Fruit fly (Drosophila melanogaster) whole organism, embryonic: Measurements from ENCODE around the gene Elp5.

Experiments
- BEAF-32 ChIP-seq: fragments of 200-800 bp; sonication (Bioruptor generic); optimal IDR thresholded peaks from 3 replicates; lab custom pipeline; 2017; ENCODE audit warnings: missing biosample characterization, missing genetic modification characterization, mild to moderate bottlenecking, moderate library complexity, missing genetic modification reagents
- CG10147 ChIP-seq: fragments of 200-800 bp; sonication (Bioruptor generic); optimal IDR thresholded peaks from 2 replicates; lab custom pipeline; 2019; ENCODE audit warnings: missing biosample characterization, mild to moderate bottlenecking, missing genetic modification characterization, moderate library complexity
- CG1024 ChIP-seq: fragments of 200-800 bp; sonication (Bioruptor generic); IDR thresholded peaks from 2 replicates; pipeline ENCODE4 v1.3.6; 2022; ENCODE audit warnings: missing biosample characterization, missing genetic modification characterization
- CG10366 ChIP-seq: fragments of 200-800 bp; sonication (Bioruptor generic); IDR thresholded peaks from 2 replicates; pipeline ENCODE4 v1.3.6; 2022; ENCODE audit warnings: missing biosample characterization, missing genetic modification characterization
- CG10654 ChIP-seq: fragments of 200-800 bp; sonication (Bioruptor generic); optimal IDR thresholded peaks from 2 replicates; lab custom pipeline; 2016; ENCODE audit warnings: missing biosample characterization, missing genetic modification characterization
- CG11560 ChIP-seq: fragments of 200-800 bp; sonication (Bioruptor generic); IDR thresholded peaks from 3 replicates; pipeline ENCODE4 v1.3.6; 2022; ENCODE audit warnings: missing biosample characterization, missing genetic modification characterization
- CG12659 ChIP-seq: fragments of 200-800 bp; sonication (Bioruptor generic); optimal IDR thresholded peaks from 3 replicates; lab custom pipeline; 2017; ENCODE audit warnings: mild to moderate bottlenecking, missing biosample characterization, missing genetic modification reagents, missing genetic modification characterization
- CG13775 ChIP-seq: fragments of 200-800 bp; sonication (Bioruptor generic); optimal IDR thresholded peaks from 3 replicates; lab custom pipeline; 2017; ENCODE audit warnings: missing biosample characterization, mild to moderate bottlenecking, missing genetic modification characterization
- CG14710 ChIP-seq: fragments of 200-800 bp; sonication (Bioruptor generic); optimal IDR thresholded peaks from 3 replicates; lab custom pipeline; 2019; ENCODE audit warnings: missing biosample characterization, mild to moderate bottlenecking, missing genetic modification characterization, moderate library complexity
- CG16779 ChIP-seq: fragments of 200-800 bp; sonication (Bioruptor generic); IDR thresholded peaks from 2 replicates; pipeline ENCODE4 v1.3.6; 2022; ENCODE audit warnings: missing biosample characterization, missing genetic modification characterization
- CG17802 ChIP-seq: fragments of 200-800 bp; sonication (Bioruptor generic); optimal IDR thresholded peaks from 2 replicates; lab custom pipeline; 2018; ENCODE audit warnings: missing biosample characterization, mild to moderate bottlenecking, missing genetic modification characterization, moderate library complexity
- CG1792 ChIP-seq: fragments of 200-800 bp; sonication (Bioruptor generic); optimal IDR thresholded peaks from 2 replicates; lab custom pipeline; 2016; ENCODE audit warnings: missing biosample characterization, missing genetic modification characterization
- CG2199 ChIP-seq: fragments of 200-800 bp; sonication (Bioruptor generic); IDR thresholded peaks from 3 replicates; pipeline ENCODE4 v1.3.6; 2022; ENCODE audit warnings: missing biosample characterization, missing genetic modification characterization
- CG34224 ChIP-seq: fragments of 200-800 bp; sonication (Bioruptor generic); IDR thresholded peaks from 3 replicates; pipeline ENCODE4 v1.3.6; 2022; ENCODE audit warnings: missing biosample characterization, missing genetic modification characterization; ENCODE audit not compliant: partially characterized antibody
- CG3838 ChIP-seq: fragments of 200-800 bp; sonication (Bioruptor generic); optimal IDR thresholded peaks from 3 replicates; lab custom pipeline; 2016; ENCODE audit warnings: missing biosample characterization, missing genetic modification characterization
- CG7271 ChIP-seq: fragments of 200-800 bp; sonication (Bioruptor generic); optimal IDR thresholded peaks from 2 replicates; lab custom pipeline; 2018; ENCODE audit warnings: missing biosample characterization, mild to moderate bottlenecking, missing genetic modification characterization, moderate library complexity
- CG8089 ChIP-seq: fragments of 200-800 bp; sonication (Bioruptor generic); optimal IDR thresholded peaks from 3 replicates; lab custom pipeline; 2016; ENCODE audit warnings: missing biosample characterization, missing genetic modification characterization
- CG8388 ChIP-seq: fragments of 200-800 bp; sonication (Bioruptor generic); optimal IDR thresholded peaks from 2 replicates; lab custom pipeline; 2019; ENCODE audit warnings: missing biosample characterization, mild to moderate bottlenecking, missing genetic modification characterization, moderate library complexity
- CG9727 ChIP-seq: fragments of 200-800 bp; sonication (Bioruptor generic); optimal IDR thresholded peaks from 3 replicates; lab custom pipeline; 2017; ENCODE audit warnings: missing biosample characterization, mild to moderate bottlenecking, missing genetic modification characterization
- ERR ChIP-seq: fragments of 200-800 bp; sonication (Bioruptor generic); optimal IDR thresholded peaks from 2 replicates; lab custom pipeline; 2016; ENCODE audit warnings: missing biosample characterization, missing genetic modification characterization
- Fer1 ChIP-seq: fragments of 200-800 bp; sonication (Bioruptor generic); optimal IDR thresholded peaks from 2 replicates; lab custom pipeline; 2017; ENCODE audit warnings: missing biosample characterization, mild to moderate bottlenecking, missing genetic modification characterization
- Gsc ChIP-seq: fragments of 200-800 bp; sonication (Bioruptor generic); IDR thresholded peaks from 2 replicates; pipeline ENCODE4 v1.3.6; 2022; ENCODE audit warnings: missing biosample characterization, missing genetic modification characterization
- HHEX ChIP-seq: fragments of 200-800 bp; sonication (Bioruptor generic); optimal IDR thresholded peaks from 3 replicates; lab custom pipeline; 2017; ENCODE audit warnings: missing biosample characterization, mild to moderate bottlenecking, missing genetic modification characterization, missing genetic modification reagents
- HLH3B ChIP-seq: fragments of 200-800 bp; sonication (Bioruptor generic); IDR thresholded peaks from 2 replicates; pipeline ENCODE4 v1.3.6; 2022; ENCODE audit warnings: missing biosample characterization, missing genetic modification characterization
- HLH4C ChIP-seq: fragments of 200-800 bp; sonication (Bioruptor generic); IDR thresholded peaks from 3 replicates; pipeline ENCODE4 v1.3.6; 2022; ENCODE audit warnings: missing biosample characterization, missing genetic modification characterization; ENCODE audit not compliant: partially characterized antibody
- NC2α ChIP-seq: fragments of 200-800 bp; sonication (Bioruptor generic); optimal IDR thresholded peaks from 2 replicates; lab custom pipeline; 2016; ENCODE audit warnings: missing biosample characterization, missing genetic modification characterization
- Nf-YA ChIP-seq: fragments of 200-800 bp; sonication (Bioruptor generic); IDR thresholded peaks from 2 replicates; pipeline ENCODE4 v1.3.6; 2022; ENCODE audit warnings: missing biosample characterization, missing genetic modification characterization
- Opbp ChIP-seq: fragments of 200-800 bp; sonication (Bioruptor generic); IDR thresholded peaks from 3 replicates; pipeline ENCODE4 v1.3.6; 2022; ENCODE audit warnings: missing biosample characterization, missing genetic modification characterization; ENCODE audit not compliant: partially characterized antibody
- Taf1 ChIP-seq: fragments of 200-800 bp; sonication (Bioruptor generic); IDR thresholded peaks from 2 replicates; pipeline ENCODE4 v1.3.6; 2022; ENCODE audit warnings: missing biosample characterization, missing genetic modification characterization
- Usf ChIP-seq: fragments of 200-800 bp; sonication (Bioruptor generic); optimal IDR thresholded peaks from 2 replicates; lab custom pipeline; 2017; ENCODE audit warnings: missing genotype, missing biosample characterization, missing genetic modification characterization
- Xbp1 ChIP-seq: fragments of 200-800 bp; sonication (Bioruptor generic); optimal IDR thresholded peaks from 3 replicates; lab custom pipeline; 2016; ENCODE audit warnings: missing biosample characterization, mild to moderate bottlenecking, missing genetic modification characterization
- amos ChIP-seq: fragments of 200-800 bp; sonication (Bioruptor generic); IDR thresholded peaks from 2 replicates; pipeline ENCODE4 v1.3.6; 2022; ENCODE audit warnings: missing biosample characterization, missing genetic modification characterization; ENCODE audit not compliant: partially characterized antibody
- bab2 ChIP-seq: fragments of 200-800 bp; sonication (Bioruptor generic); optimal IDR thresholded peaks from 2 replicates; lab custom pipeline; 2016; ENCODE audit warnings: missing biosample characterization, missing genetic modification characterization
- bcd ChIP-seq: fragments of 200-800 bp; sonication (Bioruptor generic); optimal IDR thresholded peaks from 2 replicates; lab custom pipeline; 2017; ENCODE audit warnings: missing biosample characterization, mild to moderate bottlenecking, missing genetic modification characterization
- dan ChIP-seq: fragments of 200-800 bp; sonication (Bioruptor generic); IDR thresholded peaks from 2 replicates; pipeline ENCODE4 v1.3.6; 2022; ENCODE audit warnings: missing biosample characterization, missing genetic modification characterization
- en ChIP-seq: fragments of 200-800 bp; sonication (Bioruptor generic); optimal IDR thresholded peaks from 2 replicates; lab custom pipeline; 2016; ENCODE audit warnings: missing biosample characterization, missing genetic modification characterization
- ewg ChIP-seq: fragments of 200-800 bp; sonication (Bioruptor generic); optimal IDR thresholded peaks from 3 replicates; lab custom pipeline; 2017; ENCODE audit warnings: mild to moderate bottlenecking, missing biosample characterization, missing genetic modification reagents, missing genetic modification characterization
- gcm ChIP-seq: fragments of 200-800 bp; sonication (Bioruptor generic); optimal IDR thresholded peaks from 2 replicates; lab custom pipeline; 2019; ENCODE audit warnings: missing biosample characterization, mild to moderate bottlenecking, missing genetic modification characterization, moderate library complexity
- gro ChIP-seq: fragments of 200-800 bp; sonication (Bioruptor generic); optimal IDR thresholded peaks from 2 replicates; lab custom pipeline; 2016; ENCODE audit warnings: missing biosample characterization, missing genetic modification characterization
- gt ChIP-seq: fragments of 200-800 bp; sonication (Bioruptor generic); IDR thresholded peaks from 2 replicates; pipeline ENCODE4 v1.3.6; 2022; ENCODE audit warnings: missing biosample characterization, missing genetic modification characterization
- ind ChIP-seq: fragments of 200-800 bp; sonication (Bioruptor generic); optimal IDR thresholded peaks from 3 replicates; lab custom pipeline; 2016; ENCODE audit warnings: missing biosample characterization, missing genetic modification characterization
- insv ChIP-seq, 2 experiments: fragments of 200-800 bp; sonication (Bioruptor generic); optimal IDR thresholded peaks; 3 replicates each; lab custom pipeline; 2016 to 2018; ENCODE audit warnings: missing biosample characterization in 2 of 2, missing genetic modification characterization in 2 of 2
- jing ChIP-seq: fragments of 200-800 bp; sonication (Bioruptor generic); optimal IDR thresholded peaks from 2 replicates; lab custom pipeline; 2018; ENCODE audit warnings: missing biosample characterization, mild to moderate bottlenecking, missing genetic modification characterization
- lmd ChIP-seq: fragments of 200-800 bp; sonication (Bioruptor generic); IDR thresholded peaks from 2 replicates; pipeline ENCODE4 v1.3.6; 2022; ENCODE audit warnings: missing biosample characterization, missing genetic modification characterization
- odd ChIP-seq: fragments of 200-800 bp; sonication (Bioruptor generic); optimal IDR thresholded peaks from 2 replicates; lab custom pipeline; 2017; ENCODE audit warnings: missing biosample characterization, mild to moderate bottlenecking, missing genetic modification characterization
- pzg ChIP-seq: fragments of 200-800 bp; sonication (Bioruptor generic); optimal IDR thresholded peaks from 3 replicates; lab custom pipeline; 2018; ENCODE audit warnings: missing biosample characterization, mild to moderate bottlenecking, missing genetic modification characterization, moderate library complexity
- rib ChIP-seq: fragments of 200-800 bp; sonication (Bioruptor generic); IDR thresholded peaks from 2 replicates; pipeline ENCODE4 v1.3.6; 2022; ENCODE audit warnings: missing biosample characterization, missing genetic modification characterization
- scrt ChIP-seq: fragments of 200-800 bp; sonication (Bioruptor generic); optimal IDR thresholded peaks from 2 replicates; lab custom pipeline; 2018; ENCODE audit warnings: missing biosample characterization, mild to moderate bottlenecking, missing genetic modification characterization, moderate library complexity
- sna ChIP-seq: fragments of 200-800 bp; sonication (Bioruptor generic); IDR thresholded peaks from 2 replicates; pipeline ENCODE4 v1.3.6; 2022; ENCODE audit warnings: missing biosample characterization, missing genetic modification characterization; ENCODE audit not compliant: partially characterized antibody
- trh ChIP-seq: fragments of 200-800 bp; sonication (Bioruptor generic); optimal IDR thresholded peaks from 2 replicates; lab custom pipeline; 2016; ENCODE audit warnings: missing biosample characterization, missing genetic modification characterization

Gene Elp5

DNA sequence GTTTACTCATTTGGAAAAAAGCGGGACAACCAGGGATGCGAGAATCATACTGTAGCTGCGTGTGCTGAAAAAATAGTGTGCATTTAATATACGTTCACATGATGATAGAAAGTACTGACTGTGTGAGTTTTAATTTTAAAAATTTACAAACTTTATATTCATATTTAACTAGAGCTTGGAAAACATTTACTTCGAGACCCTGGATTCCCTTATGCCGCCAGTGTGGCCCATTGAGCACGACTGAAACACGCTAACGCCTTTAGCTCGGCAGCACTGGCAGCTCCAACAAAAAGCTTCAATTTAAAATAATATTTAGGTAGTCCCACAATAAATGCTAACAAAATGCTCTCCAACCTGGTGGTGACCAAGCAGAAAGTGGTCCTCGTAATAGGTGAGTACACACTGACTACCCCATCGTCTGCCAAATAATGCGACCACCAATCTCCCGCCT is at the start of gene Elp5, which contains the start of gene CG1275 (continued):
- TF ChIP-seq gt (GFP tag; lab: Robert Waterston, UW) (peak; percentile 99), lmd (GFP tag; lab: Robert Waterston, UW) (peak; percentile 100), rib (peak; percentile 99), CG10654 (peak; percentile 93), amos (peak; percentile 27; the same call in 1 of the 2 replicates), CG1792 (GFP tag; lab: Kevin White, UChicago) (peak; percentile 88), CG34224 (GFP tag; lab: Robert Waterston, UW) (no peak), ERR (peak; percentile 94), Usf (GFP tag; lab: Kevin White, UChicago) (peak; percentile 95), Opbp (GFP tag; lab: Robert Waterston, UW) (no peak), dan (GFP tag; lab: Robert Waterston, UW) (peak; percentile 92), insv (GFP tag; optimal IDR thresholded peaks at IDR 0.05; lab: Kevin White, UChicago) (peak; percentile 16 to 76), CG1024 (GFP tag; lab: Robert Waterston, UW) (peak; percentile 98), CG8388 (peak; percentile 96), jing (peak; percentile 96), trh (GFP tag; lab: Kevin White, UChicago) (peak; percentile 96), CG17802 (tag; lab: Kevin White, UChicago) (peak; percentile 91), CG16779 (GFP tag; lab: Robert Waterston, UW) (peak; percentile 99), gcm (peak; percentile 97), odd (GFP tag; lab: Kevin White, UChicago) (peak; percentile 95), BEAF-32 (peak; percentile 45), CG10147 (GFP tag; lab: Kevin White, UChicago) (peak; percentile 95), ewg (peak; percentile 95), NC2α (GFP tag; lab: Kevin White, UChicago) (peak; percentile 94), CG11560 (tag; lab: Robert Waterston, UW) (peak; percentile 95), CG7271 (peak; percentile 96), Gsc (GFP tag; lab: Robert Waterston, UW) (peak; percentile 97), Xbp1 (GFP tag; lab: Kevin White, UChicago) (peak; percentile 99), HHEX (peak; percentile 98), Taf1 (GFP tag; lab: Robert Waterston, UW) (peak; percentile 99), CG2199 (GFP tag; lab: Robert Waterston, UW) (peak; percentile 100), CG14710 (tag; lab: Kevin White, UChicago) (peak; percentile 95), Fer1 (GFP tag; lab: Kevin White, UChicago) (peak; percentile 94), CG8089 (GFP tag; lab: Kevin White, UChicago) (peak; percentile 94), HLH4C (GFP tag; lab: Robert Waterston, UW) (0 out of 3 replicates have a peak, but pooled peaks have one; percentile 27), CG12659 (GFP tag; lab: Kevin White, UChicago) (peak; percentile 99), HLH3B (peak; percentile 100), en (peak; percentile 93), bab2 (GFP tag; lab: Kevin White, UChicago) (peak; percentile 98), CG13775 (GFP tag; lab: Kevin White, UChicago) (peak; percentile 97), ind (GFP tag; lab: Kevin White, UChicago) (peak; percentile 95), pzg (GFP tag; lab: Kevin White, UChicago) (peak; percentile 64), Nf-YA (peak; percentile 99), gro (GFP tag; lab: Kevin White, UChicago) (peak; percentile 95), CG3838 (GFP tag; lab: Kevin White, UChicago) (peak; percentile 92), sna (GFP tag; lab: Robert Waterston, UW) (0 out of 2 replicates have a peak, but pooled peaks have one; percentile 30), CG9727 (GFP tag; lab: Kevin White, UChicago) (peak; percentile 97), scrt (peak; percentile 84), bcd (peak; percentile 98), CG10366 (peak; percentile 100)
